Fruit fly (Drosophila melanogaster) Kc167 (cell line): ENCODE measurements around the gene CG14280.

ENCODE experiments used
- Myc ChIP-seq: fragments of >200 bp; optimal IDR thresholded peaks from 2 replicates; lab custom pipeline; 2017; ENCODE audit warnings: missing external identifiers
- Sin3A ChIP-seq: fragments of >200 bp; optimal IDR thresholded peaks from 2 replicates; lab custom pipeline; 2018; ENCODE audit warnings: missing external identifiers
- insv ChIP-seq: fragments of >200 bp; optimal IDR thresholded peaks from 3 replicates; lab custom pipeline; 2018; ENCODE audit warnings: missing external identifiers
- psq ChIP-seq: fragments of >200 bp; optimal IDR thresholded peaks from 2 replicates; lab custom pipeline; 2017; ENCODE audit warnings: missing external identifiers
- ttk ChIP-seq: sonication (Bioruptor generic); optimal IDR thresholded peaks from 2 replicates; lab custom pipeline; 2017; ENCODE audit warnings: missing external identifiers

DNA sequence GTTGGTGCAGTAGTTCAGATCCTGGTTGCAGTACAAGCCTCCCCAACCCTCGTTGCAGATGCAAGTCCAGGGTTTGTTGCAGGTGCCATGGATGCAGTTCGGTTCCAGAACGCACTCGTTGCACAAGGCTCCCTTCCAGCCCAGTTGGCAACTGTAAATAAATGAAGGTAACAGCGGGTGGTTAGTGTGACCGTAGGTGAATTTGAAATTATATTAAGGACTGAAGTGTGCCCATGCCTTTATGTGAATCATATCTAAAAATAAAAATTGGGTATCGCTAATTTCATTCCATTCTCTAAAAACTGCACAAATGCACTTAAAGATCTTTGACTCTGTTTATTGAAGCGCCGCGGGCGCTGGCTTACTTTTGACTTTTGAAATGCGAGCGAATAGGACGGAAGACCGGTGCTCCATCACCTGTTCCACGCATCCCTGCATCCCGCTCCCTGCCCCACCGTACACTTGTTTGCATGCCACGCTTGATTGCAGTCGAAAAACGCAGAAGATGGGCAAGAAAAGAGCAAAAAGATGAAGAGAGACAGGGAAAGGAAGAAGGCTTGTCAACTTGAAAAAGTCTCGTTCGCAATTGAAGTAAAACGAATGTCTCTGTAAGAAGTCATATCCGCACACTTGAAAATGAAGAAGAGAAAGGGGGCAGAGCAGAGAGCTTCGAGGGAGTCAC, 50.0 kb downstream of the CG14280 start:
- TF ChIP-seq Myc (no peak), ttk (lab: Kevin White, UChicago) (no peak), psq (lab: Kevin White, UChicago) (no peak), Sin3A (lab: Kevin White, UChicago) (no peak), insv (lab: Kevin White, UChicago) (no peak)
